Fruit fly (Drosophila melanogaster): ENCODE results near the gene MRP.

DNA sequence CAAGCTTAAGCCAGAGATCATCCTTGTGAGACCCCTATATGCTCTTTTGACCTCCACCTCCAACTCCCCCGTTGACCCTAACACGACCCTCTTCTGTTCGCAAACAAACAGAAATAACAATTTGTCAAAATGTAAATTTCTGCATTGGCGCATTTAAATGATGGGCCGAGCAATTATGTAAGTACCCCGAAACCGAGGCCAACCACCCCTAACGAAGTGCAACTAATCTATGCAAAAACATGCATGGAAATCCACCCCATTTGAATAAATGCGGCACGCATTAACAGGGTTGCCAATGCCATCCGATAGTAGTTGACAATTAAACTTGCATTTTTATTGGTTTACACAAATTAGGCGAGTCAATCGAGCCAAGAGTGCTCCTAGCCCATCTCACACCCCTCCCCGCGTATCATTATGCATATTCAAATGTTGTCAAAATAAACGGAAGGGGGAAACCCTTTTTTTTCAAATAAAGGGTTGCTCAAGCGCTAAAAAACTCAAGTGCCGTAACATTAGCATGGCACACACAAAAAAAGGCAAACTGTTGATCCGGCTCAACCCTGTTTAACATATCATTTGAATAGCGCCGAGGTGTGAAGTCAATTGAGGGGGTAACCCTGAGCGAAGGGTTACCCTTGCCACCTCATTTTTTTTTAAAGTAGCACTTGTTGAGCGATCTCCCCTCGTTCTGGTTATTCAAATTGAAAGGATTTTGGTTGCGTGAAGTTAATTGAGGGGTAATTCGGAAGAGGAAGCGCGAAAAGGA lies 37.1 kb upstream of the MRP start:
- TF ChIP-seq N (GFP tag; optimal IDR thresholded peaks at IDR 0.05) (no peak), usp (GFP tag; optimal IDR thresholded peaks at IDR 0.05) (no peak), jim (GFP tag; optimal IDR thresholded peaks at IDR 0.05) (no peak), Hnf4 (GFP tag; optimal IDR thresholded peaks at IDR 0.05) (no peak), HLH106 (tag; optimal IDR thresholded peaks at IDR 0.05) (no peak)
